Worm (Caenorhabditis elegans) whole organism, L4 larva: ENCODE results near the gene C35A5.10.

Source experiments
- D1046.2 ChIP-seq: fragments of 200-800 bp; sonication (Bioruptor generic); IDR thresholded peaks from 2 replicates; pipeline ENCODE4 v1.3.6; 2022; ENCODE audit warnings: missing genetic modification characterization, missing compliant biosample characterization
- F10B5.3 ChIP-seq: sonication (generic microtip); optimal IDR thresholded peaks from 2 replicates; lab custom pipeline; 2016; ENCODE audit warnings: mild to moderate bottlenecking, missing genetic modification characterization, missing compliant biosample characterization
- F26F4.8 ChIP-seq: fragments of 200-800 bp; sonication (Bioruptor generic); conservative IDR thresholded peaks from 2 replicates; pipeline ENCODE4 v1.3.6; 2022; ENCODE audit warnings: missing genetic modification characterization, missing compliant biosample characterization
- F37D6.2 ChIP-seq: sonication (generic microtip); optimal IDR thresholded peaks from 2 replicates; lab custom pipeline; 2016; ENCODE audit warnings: mild to moderate bottlenecking, missing genetic modification characterization, missing compliant biosample characterization
- F44E2.7 ChIP-seq: fragments of 200-800 bp; sonication (Bioruptor generic); IDR thresholded peaks from 2 replicates; pipeline ENCODE4 v2.1.2; 2022; ENCODE audit warnings: missing genetic modification characterization, missing compliant biosample characterization
- F49E8.2 ChIP-seq: sonication (generic microtip); optimal IDR thresholded peaks from 2 replicates; lab custom pipeline; 2016; ENCODE audit warnings: missing compliant biosample characterization, mild to moderate bottlenecking, missing genetic modification characterization, borderline replicate concordance
- T26A8.4 ChIP-seq: fragments of 200-800 bp; sonication (Bioruptor generic); IDR thresholded peaks from 2 replicates; pipeline ENCODE4 v1.3.6; 2022; ENCODE audit warnings: missing genetic modification characterization, missing compliant biosample characterization
- Y105C5A.15 ChIP-seq: fragments of 200-800 bp; sonication (Bioruptor generic); IDR thresholded peaks from 2 replicates; pipeline ENCODE4 v1.3.6; 2022; ENCODE audit warnings: missing genetic modification characterization, missing compliant biosample characterization
- ZK546.5 ChIP-seq, 2 experiments: sonication (generic microtip); optimal IDR thresholded peaks; 2 replicates each; lab custom pipeline; 2017; ENCODE audit warnings: missing biosample characterization in 2 of 2, missing genetic modification characterization in 2 of 2
- aha-1 ChIP-seq: fragments of 150-350 bp; peaks from one replicate; lab custom pipeline; 2014; ENCODE audit warnings: missing biosample characterization, missing genetic modification characterization
- aly-2 ChIP-seq: sonication (generic microtip); optimal IDR thresholded peaks from 2 replicates; lab custom pipeline; 2018; ENCODE audit warnings: missing biosample characterization, missing genetic modification characterization
- ama-1 ChIP-seq: fragments of 150-350 bp; optimal IDR thresholded peaks from 2 replicates; lab custom pipeline; 2014; ENCODE audit warnings: inconsistent platforms, mixed read lengths
- ceh-28 ChIP-seq: fragments of 150-350 bp; optimal IDR thresholded peaks from 2 replicates; lab custom pipeline; 2014; ENCODE audit warnings: missing biosample characterization, missing genetic modification reagents, missing genetic modification characterization
- ceh-44 ChIP-seq: fragments of 200-800 bp; sonication (Bioruptor generic); IDR thresholded peaks from 2 replicates; pipeline ENCODE4 v1.3.6; 2022; ENCODE audit warnings: missing genetic modification reagents, missing genetic modification characterization, missing compliant biosample characterization
- ceh-62 ChIP-seq: sonication (generic microtip); optimal IDR thresholded peaks from 2 replicates; lab custom pipeline; 2017; ENCODE audit warnings: missing biosample characterization, missing genetic modification characterization
- ceh-82 ChIP-seq: sonication (generic microtip); optimal IDR thresholded peaks from 2 replicates; lab custom pipeline; 2017; ENCODE audit warnings: missing biosample characterization, missing genetic modification characterization
- ces-1 ChIP-seq: fragments of 150-350 bp; sonication (generic microtip); optimal IDR thresholded peaks from 4 replicates; lab custom pipeline; 2014; ENCODE audit warnings: missing biosample characterization, missing genetic modification reagents, missing genetic modification characterization
- daf-12 ChIP-seq: fragments of 150-350 bp; optimal IDR thresholded peaks from 2 replicates; lab custom pipeline; 2014; ENCODE audit warnings: missing biosample characterization, missing genetic modification reagents, missing genetic modification characterization
- daf-16 ChIP-seq, 3 experiments: sonication (generic microtip); optimal IDR thresholded peaks; 2 replicates each; lab custom pipeline; 2016 to 2017; ENCODE audit warnings: missing genetic modification characterization in 3 of 3, missing genetic modification reagents in 3 of 3, mild to moderate bottlenecking in 2 of 3, missing compliant biosample characterization in 2 of 3, missing biosample characterization in 1 of 3, moderate library complexity in 1 of 3
- daf-8 ChIP-seq: fragments of 200-800 bp; sonication (Bioruptor generic); IDR thresholded peaks from 2 replicates; pipeline ENCODE4 v1.3.6; 2022; ENCODE audit warnings: missing genetic modification characterization, missing compliant biosample characterization
- dmd-6 ChIP-seq: fragments of 200-800 bp; sonication (Bioruptor generic); IDR thresholded peaks from 2 replicates; pipeline ENCODE4 v1.3.6; 2022; ENCODE audit warnings: missing genetic modification reagents, missing genetic modification characterization, missing compliant biosample characterization
- fkh-10 ChIP-seq: fragments of 150-350 bp; optimal IDR thresholded peaks from 2 replicates; lab custom pipeline; 2014; ENCODE audit warnings: missing biosample characterization, missing genetic modification reagents, missing genetic modification characterization
- fos-1 ChIP-seq: fragments of 150-350 bp; optimal IDR thresholded peaks from 2 replicates; lab custom pipeline; 2014; ENCODE audit warnings: missing biosample characterization, missing genetic modification characterization
- hif-1 ChIP-seq, 2 experiments: sonication (generic microtip); optimal IDR thresholded peaks; 2 replicates each; lab custom pipeline; 2016 to 2017; ENCODE audit warnings: missing compliant biosample characterization in 2 of 2, missing genetic modification characterization in 2 of 2, missing genetic modification reagents in 2 of 2, missing genotype in 2 of 2, mild to moderate bottlenecking in 1 of 2
- hlh-11 ChIP-seq: fragments of 200-800 bp; sonication (Bioruptor generic); optimal IDR thresholded peaks from 2 replicates; lab custom pipeline; 2018; ENCODE audit warnings: mild to moderate bottlenecking, missing genetic modification characterization, missing compliant biosample characterization
- hlh-30 ChIP-seq: sonication (generic microtip); optimal IDR thresholded peaks from 2 replicates; lab custom pipeline; 2017; ENCODE audit warnings: antibody characterized with exemption, mild to moderate bottlenecking, missing genetic modification characterization, missing compliant biosample characterization; ENCODE audit not compliant: insufficient read depth
- lsy-2 ChIP-seq, 2 experiments: fragments of 150-350 bp in 1 of 2; sonication (generic microtip) in 1 of 2; optimal IDR thresholded peaks; 2 replicates each; lab custom pipeline; 2014 to 2017; ENCODE audit warnings: missing biosample characterization in 2 of 2, missing genetic modification characterization in 2 of 2
- mdl-1 ChIP-seq, 2 experiments: fragments of 150-350 bp in 1 of 2; sonication (generic microtip) in 1 of 2; optimal IDR thresholded peaks; 2 replicates each; lab custom pipeline; 2014 to 2017; ENCODE audit warnings: missing biosample characterization in 2 of 2, missing genetic modification characterization in 2 of 2
- mep-1 ChIP-seq: fragments of 150-350 bp; sonication (generic microtip); optimal IDR thresholded peaks from 3 replicates; lab custom pipeline; 2014; ENCODE audit warnings: missing biosample characterization, missing genetic modification characterization
- nhr-102 ChIP-seq: sonication (generic microtip); optimal IDR thresholded peaks from 2 replicates; lab custom pipeline; 2016; ENCODE audit warnings: mild to moderate bottlenecking, missing genetic modification characterization, moderate library complexity, missing compliant biosample characterization
- nhr-11 ChIP-seq: fragments of 150-350 bp; optimal IDR thresholded peaks from 2 replicates; lab custom pipeline; 2014; ENCODE audit warnings: missing biosample characterization, missing genetic modification characterization
- nhr-111 ChIP-seq: fragments of 200-800 bp; sonication (Bioruptor generic); optimal IDR thresholded peaks from 2 replicates; lab custom pipeline; 2018; ENCODE audit warnings: mild to moderate bottlenecking, missing genetic modification characterization, missing compliant biosample characterization
- nhr-237 ChIP-seq: sonication (generic microtip); optimal IDR thresholded peaks from 2 replicates; lab custom pipeline; 2017; ENCODE audit warnings: missing biosample characterization, missing genetic modification characterization
- nhr-25 ChIP-seq: sonication (generic microtip); optimal IDR thresholded peaks from 2 replicates; lab custom pipeline; 2017; ENCODE audit warnings: missing genetic modification characterization, mild to moderate bottlenecking, missing compliant biosample characterization, antibody characterized with exemption, moderate library complexity, borderline replicate concordance; ENCODE audit not compliant: insufficient read depth
- nhr-41 ChIP-seq: fragments of 200-800 bp; sonication (Bioruptor generic); IDR thresholded peaks from 2 replicates; pipeline ENCODE4 v1.3.6; 2022; ENCODE audit warnings: missing genetic modification reagents, missing genetic modification characterization, missing compliant biosample characterization
- nhr-48 ChIP-seq: sonication (generic microtip); optimal IDR thresholded peaks from 2 replicates; lab custom pipeline; 2016; ENCODE audit warnings: mild to moderate bottlenecking, missing genetic modification characterization, missing compliant biosample characterization
- nhr-6 ChIP-seq: fragments of 150-350 bp; optimal IDR thresholded peaks from 2 replicates; lab custom pipeline; 2014; ENCODE audit warnings: missing biosample characterization, missing genetic modification characterization
- nhr-77 ChIP-seq: fragments of 150-350 bp; optimal IDR thresholded peaks from 2 replicates; lab custom pipeline; 2014; ENCODE audit warnings: missing biosample characterization, missing genetic modification characterization
- php-3 ChIP-seq: fragments of 200-800 bp; sonication (Bioruptor generic); IDR thresholded peaks from 2 replicates; pipeline ENCODE4 v1.3.6; 2022; ENCODE audit warnings: missing genetic modification reagents, missing genetic modification characterization, missing compliant biosample characterization
- pqm-1 ChIP-seq: sonication (generic microtip); optimal IDR thresholded peaks from 2 replicates; lab custom pipeline; 2017; ENCODE audit warnings: missing biosample characterization, missing genetic modification characterization
- sdz-12 ChIP-seq: fragments of 200-800 bp; sonication (Bioruptor generic); optimal IDR thresholded peaks from 2 replicates; lab custom pipeline; 2018; ENCODE audit warnings: mild to moderate bottlenecking, missing genetic modification characterization, missing compliant biosample characterization
- tra-1 ChIP-seq: fragments of 200-800 bp; sonication (Bioruptor generic); IDR thresholded peaks from 2 replicates; pipeline ENCODE4 v1.3.6; 2022; ENCODE audit warnings: missing genetic modification reagents, missing genetic modification characterization, missing compliant biosample characterization
- unc-130 ChIP-seq: sonication (generic microtip); optimal IDR thresholded peaks from 2 replicates; lab custom pipeline; 2016; ENCODE audit warnings: missing genetic modification reagents, missing genetic modification characterization, missing compliant biosample characterization
- zip-11 ChIP-seq: fragments of 200-800 bp; sonication (Bioruptor generic); IDR thresholded peaks from 2 replicates; pipeline ENCODE4 v1.3.6; 2022; ENCODE audit warnings: missing genetic modification characterization, missing compliant biosample characterization
- zip-2 ChIP-seq: fragments of 150-350 bp; optimal IDR thresholded peaks from 2 replicates; lab custom pipeline; 2014; ENCODE audit warnings: missing biosample characterization, missing genetic modification characterization
- ztf-11 ChIP-seq: fragments of 150-350 bp; optimal IDR thresholded peaks from 2 replicates; lab custom pipeline; 2014; ENCODE audit warnings: missing biosample characterization, missing genetic modification characterization

The C35A5.10 gene

DNA sequence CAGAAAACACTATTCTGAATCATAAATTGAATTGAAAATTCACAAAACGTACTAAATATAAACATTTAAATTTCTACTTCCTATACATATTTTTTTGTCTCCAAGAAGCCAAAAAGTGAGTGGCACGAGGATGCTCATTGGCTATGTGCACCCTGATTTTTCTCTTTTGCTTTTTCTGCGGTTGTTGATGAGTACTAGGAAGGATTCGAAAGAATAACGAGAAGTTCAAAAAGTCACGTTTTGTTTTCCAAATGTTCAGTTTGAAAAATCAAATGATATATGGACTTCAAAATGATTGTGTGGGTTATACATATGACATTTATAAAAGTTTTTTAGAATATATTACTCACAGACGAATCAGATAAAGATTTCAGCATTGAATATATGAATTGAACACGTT, 39.2 kb upstream of the C35A5.10 start:
- TF ChIP-seq mdl-1 (tag; optimal IDR thresholded peaks at IDR 0.05; lab: Kevin White, UChicago) (peak in 1 of 2 experiments; percentile 9), aha-1 (tag; lab: Kevin White, UChicago) (peak; percentile 86), hif-1 (tag; optimal IDR thresholded peaks at IDR 0.05; lab: Kevin White, UChicago) (peak in 1 of 2 experiments; percentile 89), F44E2.7 (GFP tag; lab: Robert Waterston, UW) (no peak), unc-130 (GFP tag; lab: Kevin White, UChicago) (no peak), daf-16 (GFP tag; optimal IDR thresholded peaks at IDR 0.05; lab: Kevin White, UChicago) (peak in 1 of 2 experiments; percentile 1), daf-16 (tag; optimal IDR thresholded peaks at IDR 0.05; lab: Kevin White, UChicago) (no peak), hlh-30 (tag; lab: Kevin White, UChicago) (peak; percentile 56), fos-1 (no peak), lsy-2 (tag; optimal IDR thresholded peaks at IDR 0.05; lab: Kevin White, UChicago) (peak in 1 of 2 experiments; percentile 21)

DNA sequence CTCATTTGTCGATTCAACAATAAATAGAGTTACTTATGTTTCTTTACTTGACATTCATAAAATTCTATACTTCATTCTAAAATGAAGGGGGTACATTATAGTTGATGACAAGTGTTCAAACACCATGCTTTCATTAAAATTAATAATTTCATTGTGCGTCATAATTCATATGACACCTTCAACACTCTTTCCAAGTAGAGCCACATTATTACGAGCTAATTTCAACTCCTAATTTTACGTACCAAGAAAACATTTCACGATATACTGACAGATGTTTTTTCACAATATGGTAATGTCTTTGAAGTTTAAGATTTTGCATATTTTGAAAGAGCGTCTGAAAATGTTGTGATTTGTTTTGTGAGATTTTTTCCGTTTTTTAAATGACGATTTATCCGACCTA, 38.5 kb upstream of the C35A5.10 start:
- no peak for TF ChIP-seq pqm-1 (tag; lab: Kevin White, UChicago)
- TF ChIP-seq F10B5.3 (tag; lab: Kevin White, UChicago), result no peak
- TF ChIP-seq F26F4.8 (GFP tag; lab: Robert Waterston, UW), result no peak
- peak; percentile 0 for TF ChIP-seq nhr-48 (tag; lab: Kevin White, UChicago)
- TF ChIP-seq unc-130 (GFP tag; lab: Kevin White, UChicago), result no peak
- peak; percentile 85 for TF ChIP-seq aha-1 (tag; lab: Kevin White, UChicago)
- no peak for TF ChIP-seq T26A8.4
- TF ChIP-seq ZK546.5 (tag; optimal IDR thresholded peaks at IDR 0.05; lab: Kevin White, UChicago), result no peak
- TF ChIP-seq daf-12 (tag; lab: Kevin White, UChicago), result no peak
- no peak for TF ChIP-seq ceh-82 (tag; lab: Kevin White, UChicago)
- TF ChIP-seq sdz-12 (GFP tag; lab: Kevin White, UChicago), result no peak
- no peak for TF ChIP-seq F44E2.7 (GFP tag; lab: Robert Waterston, UW)

DNA sequence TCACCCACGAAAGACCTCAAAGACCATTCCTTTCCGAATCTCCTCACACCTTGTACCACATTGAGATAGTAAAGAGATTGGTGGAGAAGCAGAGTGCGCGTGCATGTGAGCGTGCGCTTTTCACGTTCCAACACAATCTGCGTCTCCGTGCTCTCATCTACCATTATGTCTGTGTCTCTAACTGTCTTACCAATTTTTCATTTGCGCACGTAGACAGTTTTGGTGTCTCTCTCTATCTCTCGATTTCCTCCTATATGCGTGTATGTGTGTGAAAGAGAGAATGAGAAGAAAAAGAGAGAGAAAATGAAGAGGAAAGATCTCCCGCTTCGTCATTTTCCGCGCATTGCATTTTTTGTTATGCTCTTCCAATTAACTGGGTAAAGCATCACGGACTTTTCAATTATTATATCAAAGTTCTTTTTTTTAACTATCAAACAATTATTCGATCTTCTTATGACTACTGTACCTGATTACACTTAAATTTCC, 37.3 kb upstream of the C35A5.10 start:
- no peak for TF ChIP-seq F49E8.2 (tag; lab: Kevin White, UChicago)
- no peak for TF ChIP-seq ceh-82 (tag; lab: Kevin White, UChicago)
- peak in 1 of 2 experiments; percentile 41 for TF ChIP-seq ZK546.5 (tag; optimal IDR thresholded peaks at IDR 0.05; lab: Kevin White, UChicago)
- TF ChIP-seq dmd-6 (GFP tag; lab: Robert Waterston, UW), result peak; percentile 95
- peak; percentile 50 for TF ChIP-seq php-3 (GFP tag; lab: Robert Waterston, UW)
- TF ChIP-seq nhr-102 (tag; lab: Kevin White, UChicago), result peak; percentile 78
- peak; percentile 83 for TF ChIP-seq tra-1 (GFP tag; lab: Robert Waterston, UW)
- no peak for TF ChIP-seq daf-8 (GFP tag; lab: Robert Waterston, UW)
- TF ChIP-seq F37D6.2, result peak; percentile 79
- TF ChIP-seq D1046.2 (GFP tag; lab: Robert Waterston, UW), result no peak
- no peak for TF ChIP-seq Y105C5A.15 (GFP tag; lab: Robert Waterston, UW)
- no peak for TF ChIP-seq ztf-11 (tag; lab: Kevin White, UChicago)
- peak; percentile 25 for TF ChIP-seq nhr-237 (tag; lab: Kevin White, UChicago)
- TF ChIP-seq nhr-11 (tag; lab: Kevin White, UChicago), result peak; percentile 97
- TF ChIP-seq zip-2, result peak; percentile 52
- TF ChIP-seq F26F4.8 (GFP tag; lab: Robert Waterston, UW), result no peak
- TF ChIP-seq lsy-2 (tag; optimal IDR thresholded peaks at IDR 0.05; lab: Kevin White, UChicago), result peak; percentile 89 to 95
- TF ChIP-seq fkh-10 (GFP tag; lab: Kevin White, UChicago), result peak; percentile 91
- no peak for TF ChIP-seq daf-12 (tag; lab: Kevin White, UChicago)
- TF ChIP-seq nhr-48 (tag; lab: Kevin White, UChicago), result peak; percentile 93
- 0 out of 2 replicates have a peak, but pooled peaks have one; percentile 34 for TF ChIP-seq nhr-41 (GFP tag; lab: Robert Waterston, UW)
- TF ChIP-seq ceh-28 (tag; lab: Kevin White, UChicago), result peak; percentile 46
- no peak for TF ChIP-seq ceh-62 (tag; lab: Kevin White, UChicago)
- TF ChIP-seq ama-1 (lab: Kevin White, UChicago), result peak; percentile 68
- TF ChIP-seq nhr-25 (tag; lab: Kevin White, UChicago), result peak; percentile 86
- TF ChIP-seq aly-2 (tag; lab: Kevin White, UChicago), result no peak
- peak; percentile 96 for TF ChIP-seq mep-1 (tag; lab: Kevin White, UChicago)
- TF ChIP-seq nhr-6 (tag; lab: Kevin White, UChicago), result peak; percentile 96
- no peak for TF ChIP-seq nhr-111 (GFP tag; lab: Kevin White, UChicago)
- TF ChIP-seq zip-11, result no peak
- peak; percentile 13 for TF ChIP-seq fos-1
- TF ChIP-seq ceh-44 (GFP tag; lab: Robert Waterston, UW), result no peak
- peak; percentile 37 for TF ChIP-seq ces-1 (GFP tag; lab: Kevin White, UChicago)
- peak; percentile 89 for TF ChIP-seq nhr-77
- TF ChIP-seq hlh-11 (tag; lab: Kevin White, UChicago), result peak; percentile 97
